Worm (Caenorhabditis elegans) whole organism, mixed stage, embryonic: Measurements from ENCODE around the gene clec-234.

Experiments used
- cnd-1 ChIP-seq: fragments of 200-800 bp; sonication (Bioruptor generic); optimal IDR thresholded peaks from 2 replicates; lab custom pipeline; 2018; ENCODE audit warnings: mild to moderate bottlenecking, missing genetic modification characterization, missing compliant biosample characterization
- elt-1 ChIP-seq: sonication (generic microtip); optimal IDR thresholded peaks from 2 replicates; lab custom pipeline; 2017; ENCODE audit warnings: missing genetic modification characterization, mild to moderate bottlenecking, missing compliant biosample characterization, antibody characterized with exemption, moderate library complexity, borderline replicate concordance; ENCODE audit not compliant: insufficient read depth
- elt-3 ChIP-seq: fragments of 150-350 bp; optimal IDR thresholded peaks from 2 replicates; lab custom pipeline; 2014; ENCODE audit warnings: missing biosample characterization, missing genetic modification characterization
- hlh-1 ChIP-seq: fragments of 150-350 bp; optimal IDR thresholded peaks from 2 replicates; lab custom pipeline; 2014; ENCODE audit warnings: missing biosample characterization, missing genetic modification reagents, missing genetic modification characterization
- nhr-12 ChIP-seq: fragments of 150-350 bp; optimal IDR thresholded peaks from 2 replicates; lab custom pipeline; 2014; ENCODE audit warnings: missing biosample characterization, missing genetic modification characterization
- nhr-2 ChIP-seq: fragments of 150-350 bp; optimal IDR thresholded peaks from 2 replicates; lab custom pipeline; 2014; ENCODE audit warnings: missing biosample characterization, missing genetic modification characterization
- nhr-237 ChIP-seq: fragments of 150-350 bp; optimal IDR thresholded peaks from 2 replicates; lab custom pipeline; 2014; ENCODE audit warnings: missing biosample characterization, missing genetic modification characterization
- nhr-28 ChIP-seq: fragments of 150-350 bp; optimal IDR thresholded peaks from 2 replicates; lab custom pipeline; 2014; ENCODE audit warnings: missing biosample characterization, missing genetic modification characterization
- pha-4 ChIP-seq: fragments of 150-350 bp; optimal IDR thresholded peaks from 2 replicates; lab custom pipeline; 2018; ENCODE audit warnings: missing biosample characterization, missing genetic modification reagents, missing genetic modification characterization
- snpc-4 ChIP-seq: fragments of 150-350 bp; optimal IDR thresholded peaks from 2 replicates; lab custom pipeline; 2014; ENCODE audit warnings: missing biosample characterization, missing genetic modification characterization
- tbx-8 ChIP-seq: fragments of 200-800 bp; sonication (Bioruptor generic); optimal IDR thresholded peaks from 2 replicates; lab custom pipeline; 2018; ENCODE audit warnings: mild to moderate bottlenecking, missing genetic modification characterization, moderate library complexity, missing compliant biosample characterization
- unc-62 ChIP-seq: fragments of 150-350 bp; optimal IDR thresholded peaks from 2 replicates; lab custom pipeline; 2014; ENCODE audit warnings: missing biosample characterization, missing genetic modification reagents, missing genetic modification characterization

ce11 chrV:16471995-16472563, 38.7 kb upstream of the clec-234 start, which contains the start of gene srw-35:
- no peak for TF ChIP-seq unc-62 (GFP tag; lab: Kevin White, UChicago)
- TF ChIP-seq snpc-4 (tag; lab: Kevin White, UChicago), result no peak
- TF ChIP-seq nhr-12 (tag; lab: Kevin White, UChicago), result no peak
- no peak for TF ChIP-seq elt-3 (tag; lab: Kevin White, UChicago)
- TF ChIP-seq hlh-1 (tag; lab: Kevin White, UChicago), result no peak
- TF ChIP-seq elt-1 (tag; lab: Kevin White, UChicago), result no peak
- no peak for TF ChIP-seq nhr-28 (tag; lab: Kevin White, UChicago)
- no peak for TF ChIP-seq pha-4
- TF ChIP-seq nhr-2 (tag; lab: Kevin White, UChicago), result no peak
- TF ChIP-seq cnd-1 (tag; lab: Kevin White, UChicago), result no peak
- TF ChIP-seq tbx-8 (GFP tag; lab: Kevin White, UChicago), result no peak
- no peak for TF ChIP-seq nhr-237
